Fruit fly (Drosophila melanogaster): ENCODE data around the gene ND-42.

DNA sequence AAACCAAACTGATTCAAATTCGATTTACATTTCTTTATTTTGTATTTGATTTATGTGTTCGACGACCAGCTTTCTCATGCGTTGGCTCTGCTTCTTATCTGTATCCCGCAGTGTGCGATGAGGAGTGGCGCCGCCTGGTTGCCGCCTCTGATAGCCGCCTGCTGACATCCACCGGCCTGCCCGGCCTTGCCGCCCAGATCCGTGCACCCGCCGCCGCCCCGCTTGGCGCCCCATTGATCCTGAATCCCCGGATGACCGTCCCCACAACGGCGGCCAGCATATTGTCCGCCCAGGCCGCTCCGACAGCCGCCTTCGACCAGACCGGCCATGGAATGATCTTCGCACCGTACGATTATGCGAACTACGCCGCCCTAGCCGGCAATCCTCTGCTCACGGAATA is 44.1 kb downstream of the ND-42 start:
- TF ChIP-seq h (optimal IDR thresholded peaks at IDR 0.05) (no peak), psq (optimal IDR thresholded peaks at IDR 0.05) (no peak)
